Fruit fly (Drosophila melanogaster) Kc167 (cell line): ENCODE results near the gene eIF4E6.

Experiments
- Sin3A ChIP-seq: fragments of >200 bp; optimal IDR thresholded peaks from 2 replicates; lab custom pipeline; 2018; ENCODE audit warnings: missing external identifiers
- insv ChIP-seq: fragments of >200 bp; optimal IDR thresholded peaks from 3 replicates; lab custom pipeline; 2018; ENCODE audit warnings: missing external identifiers
- psq ChIP-seq: fragments of >200 bp; optimal IDR thresholded peaks from 2 replicates; lab custom pipeline; 2017; ENCODE audit warnings: missing external identifiers

DNA sequence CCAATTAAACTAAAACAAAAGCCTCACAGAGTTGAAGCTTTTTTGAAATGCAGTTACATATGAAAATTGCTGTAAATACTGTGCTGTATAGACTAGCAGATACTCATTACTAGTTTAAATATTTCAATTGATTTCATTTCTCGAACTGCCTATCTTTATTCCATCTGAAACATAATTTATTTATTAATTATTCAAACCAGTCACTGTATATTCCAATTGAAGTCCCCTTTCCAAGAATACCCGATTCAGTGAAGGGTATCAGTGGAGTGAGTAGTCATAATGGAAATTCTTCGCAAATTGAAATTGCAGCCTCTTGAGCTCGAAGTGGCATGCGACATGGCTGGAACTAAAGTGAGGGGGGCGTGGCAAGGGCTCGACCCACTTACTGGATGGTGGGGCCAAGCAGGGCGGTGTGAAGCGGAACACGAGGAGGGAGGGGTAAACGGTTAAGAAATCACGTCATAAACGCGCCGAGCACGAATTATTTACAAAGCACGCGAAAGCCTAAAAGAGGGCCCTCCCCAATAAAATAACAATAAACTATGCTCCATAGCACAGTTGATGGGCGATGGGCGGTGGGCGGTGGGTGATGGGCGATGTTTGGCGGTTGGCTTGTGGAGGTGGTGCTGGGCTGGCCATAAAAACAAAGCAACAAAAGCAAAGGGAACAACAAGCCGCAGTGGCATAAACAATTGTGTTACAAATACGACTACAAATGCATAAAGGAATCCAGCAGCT lies 21.9 kb downstream of the eIF4E6 start:
- TF ChIP-seq Sin3A (no peak), psq (lab: Kevin White, UChicago) (no peak), insv (lab: Kevin White, UChicago) (no peak)
